Worm (Caenorhabditis elegans) whole organism, L2 larva: ENCODE data around the gene Y54G2A.40.

ENCODE experiments used
- C34F6.9 ChIP-seq: fragments of 150-350 bp; optimal IDR thresholded peaks from 2 replicates; lab custom pipeline; 2014; ENCODE audit warnings: missing biosample characterization, missing genetic modification characterization
- R02D3.7 ChIP-seq: fragments of 150-350 bp; optimal IDR thresholded peaks from 2 replicates; lab custom pipeline; 2014; ENCODE audit warnings: missing biosample characterization, missing genetic modification characterization
- ZK546.5 ChIP-seq: sonication (generic microtip); optimal IDR thresholded peaks from 2 replicates; lab custom pipeline; 2017; ENCODE audit warnings: missing biosample characterization, missing genetic modification characterization
- alr-1 ChIP-seq: fragments of 150-350 bp; optimal IDR thresholded peaks from 2 replicates; lab custom pipeline; 2014; ENCODE audit warnings: missing biosample characterization, missing genetic modification characterization
- aly-2 ChIP-seq: fragments of 150-350 bp; optimal IDR thresholded peaks from 2 replicates; lab custom pipeline; 2014; ENCODE audit warnings: missing biosample characterization, missing genetic modification characterization
- ama-1 ChIP-seq: fragments of 150-350 bp; optimal IDR thresholded peaks from 2 replicates; lab custom pipeline; 2018; ENCODE audit warnings: inconsistent platforms
- ceh-16 ChIP-seq: fragments of 150-350 bp; optimal IDR thresholded peaks from 2 replicates; lab custom pipeline; 2014; ENCODE audit warnings: missing biosample characterization, missing genetic modification characterization
- ceh-82 ChIP-seq: fragments of 150-350 bp; optimal IDR thresholded peaks from 2 replicates; lab custom pipeline; 2014; ENCODE audit warnings: missing biosample characterization, missing genetic modification characterization
- crh-2 ChIP-seq: sonication (generic microtip); optimal IDR thresholded peaks from 2 replicates; lab custom pipeline; 2017; ENCODE audit warnings: missing biosample characterization, missing genetic modification characterization
- dmd-4 ChIP-seq: sonication (generic microtip); optimal IDR thresholded peaks from 2 replicates; lab custom pipeline; 2017; ENCODE audit warnings: missing biosample characterization, missing genetic modification characterization
- egl-27 ChIP-seq: sonication (generic microtip); optimal IDR thresholded peaks from 3 replicates; lab custom pipeline; 2017; ENCODE audit warnings: missing biosample characterization, missing genetic modification reagents, missing genetic modification characterization
- elt-3 ChIP-seq: sonication (generic microtip); optimal IDR thresholded peaks from 2 replicates; lab custom pipeline; 2017; ENCODE audit warnings: missing biosample characterization, missing genetic modification characterization
- fos-1 ChIP-seq: fragments of 150-350 bp; optimal IDR thresholded peaks from 2 replicates; lab custom pipeline; 2014; ENCODE audit warnings: missing biosample characterization, missing genetic modification characterization
- gmeb-1 ChIP-seq: fragments of 150-350 bp; optimal IDR thresholded peaks from 2 replicates; lab custom pipeline; 2014; ENCODE audit warnings: missing biosample characterization, missing genetic modification characterization
- lin-11 ChIP-seq: fragments of 150-350 bp; sonication (generic microtip); optimal IDR thresholded peaks from 2 replicates; lab custom pipeline; 2014; ENCODE audit warnings: missing biosample characterization, missing genetic modification characterization, inconsistent platforms, mixed read lengths
- lin-13 ChIP-seq: fragments of 150-350 bp; optimal IDR thresholded peaks from 2 replicates; lab custom pipeline; 2014; ENCODE audit warnings: missing biosample characterization, missing genetic modification reagents, missing genetic modification characterization
- lsy-2 ChIP-seq, 2 experiments: fragments of 150-350 bp in 1 of 2; sonication (generic microtip) in 1 of 2; optimal IDR thresholded peaks; 2 replicates each; lab custom pipeline; 2014 to 2017; ENCODE audit warnings: missing biosample characterization in 2 of 2, missing genetic modification characterization in 2 of 2
- mab-5 ChIP-seq: fragments of 150-350 bp; optimal IDR thresholded peaks from 2 replicates; lab custom pipeline; 2014; ENCODE audit warnings: missing biosample characterization, missing genetic modification characterization
- mdl-1 ChIP-seq, 2 experiments: fragments of 150-350 bp in 1 of 2; sonication (generic microtip) in 1 of 2; optimal IDR thresholded peaks; 2 replicates each; lab custom pipeline; 2017; ENCODE audit warnings: missing biosample characterization in 2 of 2, missing genetic modification characterization in 2 of 2
- nhr-12 ChIP-seq: fragments of 150-350 bp; optimal IDR thresholded peaks from 2 replicates; lab custom pipeline; 2014; ENCODE audit warnings: missing biosample characterization, missing genetic modification characterization
- nhr-129 ChIP-seq: fragments of 150-350 bp; optimal IDR thresholded peaks from 2 replicates; lab custom pipeline; 2014; ENCODE audit warnings: missing biosample characterization, missing genetic modification characterization
- nhr-21 ChIP-seq: fragments of 150-350 bp; optimal IDR thresholded peaks from 2 replicates; lab custom pipeline; 2014; ENCODE audit warnings: missing biosample characterization, missing genetic modification characterization
- nhr-23 ChIP-seq: fragments of 150-350 bp; optimal IDR thresholded peaks from 2 replicates; lab custom pipeline; 2014; ENCODE audit warnings: missing biosample characterization, missing genetic modification reagents, missing genetic modification characterization
- nhr-237 ChIP-seq: fragments of 150-350 bp; optimal IDR thresholded peaks from 2 replicates; lab custom pipeline; 2014; ENCODE audit warnings: missing biosample characterization, missing genetic modification characterization
- nhr-25 ChIP-seq: fragments of 150-350 bp; sonication (generic microtip); optimal IDR thresholded peaks from 3 replicates; lab custom pipeline; 2014; ENCODE audit warnings: missing biosample characterization, missing genetic modification characterization
- nhr-6 ChIP-seq: fragments of 150-350 bp; optimal IDR thresholded peaks from 2 replicates; lab custom pipeline; 2014; ENCODE audit warnings: missing biosample characterization, missing genetic modification characterization
- nhr-77 ChIP-seq: fragments of 150-350 bp; optimal IDR thresholded peaks from 2 replicates; lab custom pipeline; 2014; ENCODE audit warnings: missing biosample characterization, missing genetic modification characterization
- peb-1 ChIP-seq: fragments of 150-350 bp; optimal IDR thresholded peaks from 2 replicates; lab custom pipeline; 2014; ENCODE audit warnings: missing biosample characterization, missing genetic modification characterization
- sem-4 ChIP-seq: fragments of 150-350 bp; optimal IDR thresholded peaks from 2 replicates; lab custom pipeline; 2014; ENCODE audit warnings: missing biosample characterization, missing genetic modification reagents, missing genetic modification characterization
- skn-1 ChIP-seq: sonication (generic microtip); optimal IDR thresholded peaks from 2 replicates; lab custom pipeline; 2017; ENCODE audit warnings: missing biosample characterization, missing genetic modification characterization
- sma-9 ChIP-seq, 2 experiments: fragments of 150-350 bp in 1 of 2; sonication (generic microtip) in 1 of 2; optimal IDR thresholded peaks; 2 replicates each; lab custom pipeline; 2014 to 2016; ENCODE audit warnings: missing genetic modification characterization in 2 of 2, mild to moderate bottlenecking in 1 of 2, missing biosample characterization in 1 of 2, missing compliant biosample characterization in 1 of 2, missing genetic modification reagents in 1 of 2, moderate library complexity in 1 of 2
- snpc-4 ChIP-seq: fragments of 150-350 bp; optimal IDR thresholded peaks from 2 replicates; lab custom pipeline; 2014; ENCODE audit warnings: missing biosample characterization, missing genetic modification characterization
- unc-39 ChIP-seq: fragments of 150-350 bp; optimal IDR thresholded peaks from 2 replicates; lab custom pipeline; 2014; ENCODE audit warnings: missing biosample characterization, missing genetic modification characterization
- unc-62 ChIP-seq: fragments of 150-350 bp; optimal IDR thresholded peaks from 2 replicates; lab custom pipeline; 2014; ENCODE audit warnings: missing biosample characterization, missing genetic modification reagents, missing genetic modification characterization
- zag-1 ChIP-seq: fragments of 150-350 bp; optimal IDR thresholded peaks from 2 replicates; lab custom pipeline; 2014; ENCODE audit warnings: missing biosample characterization, missing genetic modification characterization
- ztf-11 ChIP-seq: sonication (generic microtip); optimal IDR thresholded peaks from 2 replicates; lab custom pipeline; 2017; ENCODE audit warnings: missing biosample characterization, missing genetic modification characterization
- ztf-4 ChIP-seq: fragments of 150-350 bp; optimal IDR thresholded peaks from 2 replicates; lab custom pipeline; 2014; ENCODE audit warnings: missing biosample characterization, missing genetic modification characterization

The Y54G2A.40 gene

ce11 chrIV:2825460-2826103 is 20.7 kb upstream of the Y54G2A.40 start:
- TF ChIP-seq ztf-11: no peak
- TF ChIP-seq aly-2 (tag; lab: Kevin White, UChicago): no peak
- no peak for TF ChIP-seq nhr-21 (tag; lab: Kevin White, UChicago)
- TF ChIP-seq nhr-12 (tag; lab: Kevin White, UChicago): no peak
- TF ChIP-seq nhr-237 (tag; lab: Kevin White, UChicago): no peak
- no peak for TF ChIP-seq nhr-25 (tag; lab: Kevin White, UChicago)
- no peak for TF ChIP-seq elt-3
- no peak for TF ChIP-seq mab-5 (tag; lab: Kevin White, UChicago)
- no peak for TF ChIP-seq lsy-2 (tag; optimal IDR thresholded peaks at IDR 0.05; lab: Kevin White, UChicago)
- no peak for TF ChIP-seq egl-27 (tag; lab: Kevin White, UChicago)
- no peak for TF ChIP-seq lin-13
- TF ChIP-seq mdl-1 (tag; optimal IDR thresholded peaks at IDR 0.05; lab: Kevin White, UChicago): no peak
- TF ChIP-seq, all 48 proteins: peak for 0

- TF ChIP-seq ceh-82 (tag; lab: Kevin White, UChicago): no peak
Observed at ce11 chrIV:2826335-2826734, 19.9 kb upstream of the Y54G2A.40 start.

ce11 chrIV:2832587-2832986 is 13.7 kb upstream of the Y54G2A.40 start, which contains the start of the genes Y54G2A.48 and pudl-1:
Gene Y54G2A.48 (minus strand): TSS chrIV:2832687.
Gene pudl-1 (plus strand): TSS chrIV:2832906.
- no peak for TF ChIP-seq ZK546.5
- no peak for TF ChIP-seq peb-1 (tag; lab: Kevin White, UChicago)
- no peak for TF ChIP-seq zag-1
- no peak for TF ChIP-seq fos-1
- TF ChIP-seq C34F6.9 (tag; lab: Kevin White, UChicago): no peak
- TF ChIP-seq gmeb-1 (tag; lab: Kevin White, UChicago): no peak
- no peak for TF ChIP-seq nhr-12 (tag; lab: Kevin White, UChicago)
- no peak for TF ChIP-seq nhr-129 (tag; lab: Kevin White, UChicago)
- no peak for TF ChIP-seq alr-1 (tag; lab: Kevin White, UChicago)
- TF ChIP-seq snpc-4 (tag; lab: Kevin White, UChicago): no peak
- TF ChIP-seq nhr-25 (tag; lab: Kevin White, UChicago): no peak
- no peak for TF ChIP-seq elt-3

ce11 chrIV:2834516-2834915 is 11.8 kb upstream of the Y54G2A.40 start, which contains the start of gene pudl-2:
Gene pudl-2 (plus strand): TSS chrIV:2834816.
- TF ChIP-seq sma-9 (GFP tag; optimal IDR thresholded peaks at IDR 0.05; lab: Kevin White, UChicago) (no peak), sma-9 (tag; optimal IDR thresholded peaks at IDR 0.05; lab: Kevin White, UChicago) (no peak), ZK546.5 (no peak), lsy-2 (tag; optimal IDR thresholded peaks at IDR 0.05; lab: Kevin White, UChicago) (no peak), mdl-1 (tag; optimal IDR thresholded peaks at IDR 0.05; lab: Kevin White, UChicago) (no peak), skn-1 (tag; lab: Kevin White, UChicago) (no peak), snpc-4 (tag; lab: Kevin White, UChicago) (no peak), egl-27 (tag; lab: Kevin White, UChicago) (no peak), R02D3.7 (tag; lab: Kevin White, UChicago) (no peak), elt-3 (no peak), ama-1 (lab: Kevin White, UChicago) (no peak), unc-39 (no peak), dmd-4 (tag; lab: Kevin White, UChicago) (no peak), unc-62 (GFP tag; lab: Kevin White, UChicago) (no peak), nhr-12 (tag; lab: Kevin White, UChicago) (no peak)

ce11 chrIV:2835364-2835763 is 10.9 kb upstream of the Y54G2A.40 start, which contains the start of gene clec-82:
Gene clec-82 (plus strand): TSS chrIV:2835664.
- TF ChIP-seq nhr-6 (tag; lab: Kevin White, UChicago) (no peak), lin-11 (tag; lab: Kevin White, UChicago) (no peak), fos-1 (no peak), gmeb-1 (tag; lab: Kevin White, UChicago) (no peak), ceh-82 (tag; lab: Kevin White, UChicago) (no peak), crh-2 (tag; lab: Kevin White, UChicago) (no peak), nhr-77 (tag; lab: Kevin White, UChicago) (no peak), nhr-23 (no peak), ztf-4 (no peak), lin-13 (no peak), skn-1 (tag; lab: Kevin White, UChicago) (no peak), lsy-2 (tag; optimal IDR thresholded peaks at IDR 0.05; lab: Kevin White, UChicago) (no peak), nhr-237 (tag; lab: Kevin White, UChicago) (no peak), mab-5 (tag; lab: Kevin White, UChicago) (no peak), ceh-16 (tag; lab: Kevin White, UChicago) (no peak), zag-1 (no peak), sem-4 (tag; lab: Kevin White, UChicago) (no peak), nhr-129 (tag; lab: Kevin White, UChicago) (no peak), mdl-1 (tag; optimal IDR thresholded peaks at IDR 0.05; lab: Kevin White, UChicago) (no peak), ama-1 (lab: Kevin White, UChicago) (no peak)
